Worm (Caenorhabditis elegans) whole organism, L4 larva: ENCODE results near the gene F59E11.7.

Experiments used
- F10B5.3 ChIP-seq: sonication (generic microtip); optimal IDR thresholded peaks from 2 replicates; lab custom pipeline; 2016; ENCODE audit warnings: mild to moderate bottlenecking, missing genetic modification characterization, missing compliant biosample characterization
- F37D6.2 ChIP-seq: sonication (generic microtip); optimal IDR thresholded peaks from 2 replicates; lab custom pipeline; 2016; ENCODE audit warnings: mild to moderate bottlenecking, missing genetic modification characterization, missing compliant biosample characterization
- T20F7.1 ChIP-seq: fragments of 200-800 bp; sonication (Bioruptor generic); optimal IDR thresholded peaks from 2 replicates; lab custom pipeline; 2018; ENCODE audit warnings: mild to moderate bottlenecking, missing genetic modification characterization, missing compliant biosample characterization
- T26A8.4 ChIP-seq: fragments of 200-800 bp; sonication (Bioruptor generic); IDR thresholded peaks from 2 replicates; pipeline ENCODE4 v1.3.6; 2022; ENCODE audit warnings: missing genetic modification characterization, missing compliant biosample characterization
- Y105C5A.15 ChIP-seq: fragments of 200-800 bp; sonication (Bioruptor generic); IDR thresholded peaks from 2 replicates; pipeline ENCODE4 v1.3.6; 2022; ENCODE audit warnings: missing genetic modification characterization, missing compliant biosample characterization
- Y75B8A.6 ChIP-seq: fragments of 200-800 bp; sonication (Bioruptor generic); IDR thresholded peaks from 2 replicates; pipeline ENCODE4 v1.3.6; 2022; ENCODE audit warnings: missing genetic modification reagents, missing genetic modification characterization, missing compliant biosample characterization
- ama-1 ChIP-seq: fragments of 150-350 bp; optimal IDR thresholded peaks from 2 replicates; lab custom pipeline; 2014; ENCODE audit warnings: inconsistent platforms, mixed read lengths
- ceh-28 ChIP-seq: fragments of 150-350 bp; optimal IDR thresholded peaks from 2 replicates; lab custom pipeline; 2014; ENCODE audit warnings: missing biosample characterization, missing genetic modification reagents, missing genetic modification characterization
- ceh-44 ChIP-seq: fragments of 200-800 bp; sonication (Bioruptor generic); IDR thresholded peaks from 2 replicates; pipeline ENCODE4 v1.3.6; 2022; ENCODE audit warnings: missing genetic modification reagents, missing genetic modification characterization, missing compliant biosample characterization
- ctbp-1 ChIP-seq: fragments of 200-800 bp; sonication (Bioruptor generic); IDR thresholded peaks from 2 replicates; pipeline ENCODE4 v1.3.6; 2022; ENCODE audit warnings: missing genetic modification reagents, missing genetic modification characterization, missing compliant biosample characterization
- dpl-1 ChIP-seq: fragments of 150-350 bp; optimal IDR thresholded peaks from 2 replicates; lab custom pipeline; 2014; ENCODE audit warnings: missing biosample characterization, missing genetic modification reagents, missing genetic modification characterization
- dve-1 ChIP-seq: sonication (generic microtip); optimal IDR thresholded peaks from 2 replicates; lab custom pipeline; 2017; ENCODE audit warnings: antibody characterized with exemption, mild to moderate bottlenecking, missing genetic modification characterization, missing compliant biosample characterization; ENCODE audit not compliant: insufficient read depth
- fkh-10 ChIP-seq: fragments of 150-350 bp; optimal IDR thresholded peaks from 2 replicates; lab custom pipeline; 2014; ENCODE audit warnings: missing biosample characterization, missing genetic modification reagents, missing genetic modification characterization
- gei-8 ChIP-seq: fragments of 200-800 bp; sonication (Bioruptor generic); optimal IDR thresholded peaks from 2 replicates; lab custom pipeline; 2018; ENCODE audit warnings: mild to moderate bottlenecking, missing genetic modification characterization, missing compliant biosample characterization
- hlh-30 ChIP-seq: sonication (generic microtip); optimal IDR thresholded peaks from 2 replicates; lab custom pipeline; 2017; ENCODE audit warnings: antibody characterized with exemption, mild to moderate bottlenecking, missing genetic modification characterization, missing compliant biosample characterization; ENCODE audit not compliant: insufficient read depth
- hmg-1.1 ChIP-seq: fragments of 200-800 bp; sonication (Bioruptor generic); IDR thresholded peaks from 2 replicates; pipeline ENCODE4 v1.3.6; 2022; ENCODE audit warnings: missing genetic modification reagents, missing genetic modification characterization, missing compliant biosample characterization
- lim-7 ChIP-seq: fragments of 200-800 bp; sonication (Bioruptor generic); IDR thresholded peaks from 2 replicates; pipeline ENCODE4 v1.3.6; 2022; ENCODE audit warnings: missing genetic modification characterization, missing compliant biosample characterization
- lin-38 ChIP-seq: fragments of 200-800 bp; sonication (Bioruptor generic); IDR thresholded peaks from 2 replicates; pipeline ENCODE4 v1.3.6; 2022; ENCODE audit warnings: missing genetic modification reagents, missing genetic modification characterization, missing compliant biosample characterization
- lin-39 ChIP-seq: fragments of 150-350 bp; optimal IDR thresholded peaks from 2 replicates; lab custom pipeline; 2014; ENCODE audit warnings: missing biosample characterization, missing genetic modification reagents, missing genetic modification characterization
- lir-3 ChIP-seq: sonication (generic microtip); optimal IDR thresholded peaks from 2 replicates; lab custom pipeline; 2016; ENCODE audit warnings: mild to moderate bottlenecking, missing genetic modification characterization, missing compliant biosample characterization
- madf-5 ChIP-seq, 2 experiments: fragments of 200-800 bp; sonication (Bioruptor generic); IDR thresholded peaks; 2 replicates each; pipeline ENCODE4 v1.3.6; 2022; ENCODE audit warnings: missing compliant biosample characterization in 2 of 2, missing genetic modification characterization in 2 of 2
- madf-9 ChIP-seq: fragments of 200-800 bp; sonication (Bioruptor generic); conservative IDR thresholded peaks from 2 replicates; pipeline ENCODE4 v1.3.6; 2022; ENCODE audit warnings: missing genetic modification reagents, missing genetic modification characterization, missing compliant biosample characterization
- mdl-1 ChIP-seq, 2 experiments: fragments of 150-350 bp in 1 of 2; sonication (generic microtip) in 1 of 2; optimal IDR thresholded peaks; 2 replicates each; lab custom pipeline; 2014 to 2017; ENCODE audit warnings: missing biosample characterization in 2 of 2, missing genetic modification characterization in 2 of 2
- mdt-29 ChIP-seq: fragments of 200-800 bp; sonication (Bioruptor generic); IDR thresholded peaks from 2 replicates; pipeline ENCODE4 v1.3.6; 2022; ENCODE audit warnings: missing genetic modification reagents, missing genetic modification characterization, missing compliant biosample characterization
- mxl-2 ChIP-seq: fragments of 200-800 bp; sonication (Bioruptor generic); conservative IDR thresholded peaks from 2 replicates; pipeline ENCODE4 v1.3.6; 2022; ENCODE audit warnings: missing genetic modification reagents, missing genetic modification characterization, missing compliant biosample characterization
- nhr-111 ChIP-seq: fragments of 200-800 bp; sonication (Bioruptor generic); optimal IDR thresholded peaks from 2 replicates; lab custom pipeline; 2018; ENCODE audit warnings: mild to moderate bottlenecking, missing genetic modification characterization, missing compliant biosample characterization
- nhr-25 ChIP-seq: sonication (generic microtip); optimal IDR thresholded peaks from 2 replicates; lab custom pipeline; 2017; ENCODE audit warnings: missing genetic modification characterization, mild to moderate bottlenecking, missing compliant biosample characterization, antibody characterized with exemption, moderate library complexity, borderline replicate concordance; ENCODE audit not compliant: insufficient read depth
- pha-4 ChIP-seq, 2 experiments: fragments of 150-350 bp in 1 of 2; fragments of 200-800 bp in 1 of 2; sonication (Bioruptor generic) in 1 of 2; IDR thresholded peaks in 1 of 2; optimal IDR thresholded peaks in 1 of 2; 2 replicates each; pipeline versions ENCODE4 v1.3.6 to Lab custom; 2014 to 2022; ENCODE audit warnings: missing genetic modification characterization in 2 of 2, missing genetic modification reagents in 2 of 2, missing biosample characterization in 1 of 2, missing compliant biosample characterization in 1 of 2
- php-3 ChIP-seq: fragments of 200-800 bp; sonication (Bioruptor generic); IDR thresholded peaks from 2 replicates; pipeline ENCODE4 v1.3.6; 2022; ENCODE audit warnings: missing genetic modification reagents, missing genetic modification characterization, missing compliant biosample characterization
- pqm-1 ChIP-seq: sonication (generic microtip); optimal IDR thresholded peaks from 2 replicates; lab custom pipeline; 2017; ENCODE audit warnings: missing biosample characterization, missing genetic modification characterization
- snpc-1.2 ChIP-seq: fragments of 200-800 bp; sonication (Bioruptor generic); IDR thresholded peaks from 2 replicates; pipeline ENCODE4 v1.3.6; 2022; ENCODE audit warnings: missing genetic modification reagents, missing genetic modification characterization, missing compliant biosample characterization
- tag-97 ChIP-seq: fragments of 200-800 bp; sonication (Bioruptor generic); IDR thresholded peaks from 2 replicates; pipeline ENCODE4 v1.3.6; 2022; ENCODE audit warnings: missing genetic modification characterization, missing compliant biosample characterization
- unc-62 ChIP-seq, 3 experiments: fragments of 150-350 bp in 1 of 3; sonication (generic microtip); optimal IDR thresholded peaks in 2 of 3; peaks in 1 of 3; 1 replicate in 1 of 3; 2 replicates in 2 of 3; lab custom pipeline; 2014 to 2017; ENCODE audit warnings: missing biosample characterization in 3 of 3, missing genetic modification characterization in 3 of 3, missing genetic modification reagents in 3 of 3, missing genotype in 1 of 3
- zag-1 ChIP-seq: fragments of 150-350 bp; optimal IDR thresholded peaks from 2 replicates; lab custom pipeline; 2014; ENCODE audit warnings: missing biosample characterization, missing genetic modification characterization
- zfp-3 ChIP-seq: fragments of 200-800 bp; sonication (Bioruptor generic); conservative IDR thresholded peaks from 2 replicates; pipeline ENCODE4 v1.3.6; 2022; ENCODE audit warnings: missing genetic modification reagents, missing genetic modification characterization, missing compliant biosample characterization
- zip-11 ChIP-seq: fragments of 200-800 bp; sonication (Bioruptor generic); IDR thresholded peaks from 2 replicates; pipeline ENCODE4 v1.3.6; 2022; ENCODE audit warnings: missing genetic modification characterization, missing compliant biosample characterization

The F59E11.7 gene

DNA sequence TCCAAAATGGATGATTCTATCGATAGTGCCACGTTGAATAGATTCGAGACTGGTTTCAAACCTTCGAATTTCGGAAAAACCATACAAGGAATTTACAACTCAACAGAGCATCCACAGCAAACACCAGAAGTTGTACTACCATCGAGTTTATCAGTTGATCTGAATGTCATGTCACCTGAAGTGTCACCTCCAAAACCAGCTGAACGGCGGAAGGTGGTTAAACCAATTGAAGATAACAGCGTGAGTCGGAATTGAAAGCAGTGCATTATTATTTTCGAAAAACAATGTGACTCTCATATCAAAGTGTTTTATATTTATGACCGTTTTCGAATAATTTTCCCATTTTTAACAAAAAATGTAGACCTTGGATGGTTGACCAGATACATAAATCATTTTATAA is 41.0 kb upstream of the F59E11.7 start (continued):
- no peak for TF ChIP-seq ctbp-1 (GFP tag; lab: Robert Waterston, UW)
- no peak for TF ChIP-seq hmg-1.1 (GFP tag; lab: Robert Waterston, UW)
- TF ChIP-seq T20F7.1 (GFP tag; lab: Kevin White, UChicago): no peak
- no peak for TF ChIP-seq F10B5.3 (tag; lab: Kevin White, UChicago)
- TF ChIP-seq lir-3 (tag; lab: Kevin White, UChicago): no peak
- no peak for TF ChIP-seq zfp-3 (GFP tag; lab: Robert Waterston, UW)
- TF ChIP-seq lin-38: no peak
- no peak for TF ChIP-seq ceh-44 (GFP tag; lab: Robert Waterston, UW)
- TF ChIP-seq ceh-28: no peak

DNA sequence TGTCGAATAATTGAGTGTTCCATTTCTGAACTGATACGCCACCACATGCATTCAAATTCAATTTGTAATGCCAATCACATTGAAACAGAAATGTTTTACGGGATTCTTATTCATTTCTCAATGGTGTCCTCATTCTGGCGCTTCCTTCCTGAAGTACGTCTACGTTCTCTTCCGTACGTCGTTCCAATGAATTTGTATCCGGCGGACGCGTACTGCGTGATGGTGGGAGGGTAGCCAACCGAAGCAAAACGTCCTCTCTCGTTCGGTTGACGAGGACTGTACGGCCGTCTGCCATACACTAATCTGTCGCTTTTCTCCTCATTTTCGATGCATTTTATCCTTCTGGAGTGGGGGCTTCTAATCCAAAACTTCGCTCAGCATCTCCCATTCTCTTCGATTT is 40.2 kb upstream of the F59E11.7 start:
- TF ChIP-seq nhr-111 (no peak), zag-1 (tag; lab: Kevin White, UChicago) (no peak), mdt-29 (GFP tag; lab: Robert Waterston, UW) (no peak), tag-97 (GFP tag; lab: Robert Waterston, UW) (no peak), mdl-1 (tag; optimal IDR thresholded peaks at IDR 0.05; lab: Kevin White, UChicago) (no peak), ama-1 (lab: Kevin White, UChicago) (no peak), gei-8 (GFP tag; lab: Kevin White, UChicago) (no peak), mxl-2 (GFP tag; lab: Robert Waterston, UW) (no peak), zip-11 (GFP tag; lab: Robert Waterston, UW) (no peak), ctbp-1 (GFP tag; lab: Robert Waterston, UW) (no peak), php-3 (GFP tag; lab: Robert Waterston, UW) (0 out of 2 replicates have a peak, but pooled peaks have one; percentile 17), Y105C5A.15 (GFP tag; lab: Robert Waterston, UW) (no peak), madf-9 (GFP tag; lab: Robert Waterston, UW) (0 out of 2 replicates have a peak, but pooled peaks have one; percentile 20), lin-39 (no peak), pqm-1 (tag; lab: Kevin White, UChicago) (no peak), F37D6.2 (tag; lab: Kevin White, UChicago) (no peak), unc-62 (GFP tag; optimal IDR thresholded peaks at IDR 0.05 in 1 of 2; lab: Kevin White, UChicago) (peak in 1 of 2 experiments; percentile 95), unc-62 (tag; optimal IDR thresholded peaks at IDR 0.05; lab: Kevin White, UChicago) (no peak), fkh-10 (GFP tag; lab: Kevin White, UChicago) (no peak)

ce11 chrV:8956387-8957095 is 33.5 kb upstream of the F59E11.7 start, which contains the start of gene ttc-17:
ttc-17 (plus strand) TSS chrV:8957045.
- TF ChIP-seq dpl-1 (GFP tag; lab: Kevin White, UChicago) (no peak), lim-7 (GFP tag; lab: Robert Waterston, UW) (no peak), dve-1 (tag; lab: Kevin White, UChicago) (no peak), hlh-30 (tag; lab: Kevin White, UChicago) (peak; percentile 26), zag-1 (tag; lab: Kevin White, UChicago) (no peak), unc-62 (GFP tag; optimal IDR thresholded peaks at IDR 0.05 in 1 of 2; lab: Kevin White, UChicago) (peak in 1 of 2 experiments; percentile 16), unc-62 (tag; optimal IDR thresholded peaks at IDR 0.05; lab: Kevin White, UChicago) (no peak), snpc-1.2 (GFP tag; lab: Robert Waterston, UW) (0 out of 2 replicates have a peak, but pooled peaks have one; percentile 29), madf-5 (GFP tag; IDR thresholded peaks at IDR 0.05; lab: Robert Waterston, UW) (no peak), T26A8.4 (no peak), nhr-25 (tag; lab: Kevin White, UChicago) (peak; percentile 69), pha-4 (GFP tag; IDR thresholded peaks at IDR 0.05; lab: Robert Waterston, UW) (no peak), pha-4 (tag; optimal IDR thresholded peaks at IDR 0.05; lab: Kevin White, UChicago) (no peak), nhr-111 (no peak), Y75B8A.6 (GFP tag; lab: Robert Waterston, UW) (no peak)
- TF ChIP-seq, all 104 proteins: peak for 4
